Fruit fly (Drosophila melanogaster) whole organism, wandering third instar larva: ENCODE data around the gene Kr-h2.

Source experiments
- Dfd ChIP-seq: fragments of >200 bp; optimal IDR thresholded peaks from 2 replicates; lab custom pipeline; 2017; ENCODE audit warnings: missing biosample characterization, missing genetic modification characterization
- N ChIP-seq: fragments of >200 bp; optimal IDR thresholded peaks from 2 replicates; lab custom pipeline; 2018; ENCODE audit warnings: missing biosample characterization, missing external identifiers, missing genetic modification characterization
- Rel ChIP-seq, 2 experiments: fragments of 200-800 bp; sonication (Bioruptor generic) in 1 of 2; optimal IDR thresholded peaks; 2 replicates in 1 of 2; 3 replicates in 1 of 2; lab custom pipeline; 2016 to 2019; ENCODE audit warnings: mild to moderate bottlenecking in 2 of 2, missing biosample characterization in 2 of 2, missing genetic modification characterization in 2 of 2, moderate library complexity in 1 of 2
- br ChIP-seq: fragments of 200-800 bp; sonication (Bioruptor generic); optimal IDR thresholded peaks from 2 replicates; lab custom pipeline; 2016; ENCODE audit warnings: missing biosample characterization, missing genetic modification characterization
- dsf ChIP-seq: sonication (Bioruptor generic); optimal IDR thresholded peaks from 2 replicates; lab custom pipeline; 2016; ENCODE audit warnings: missing biosample characterization, missing genetic modification characterization, borderline replicate concordance
- lola ChIP-seq: fragments of >200 bp; optimal IDR thresholded peaks from 2 replicates; lab custom pipeline; 2017; ENCODE audit warnings: missing biosample characterization, missing genetic modification characterization
- pan ChIP-seq: fragments of >200 bp; optimal IDR thresholded peaks from 2 replicates; lab custom pipeline; 2017
- sage ChIP-seq: fragments of 200-800 bp; sonication (Bioruptor generic); optimal IDR thresholded peaks from 2 replicates; lab custom pipeline; 2016; ENCODE audit warnings: missing biosample characterization, mild to moderate bottlenecking, missing genetic modification characterization
- tai ChIP-seq: sonication (Bioruptor generic); optimal IDR thresholded peaks from 2 replicates; lab custom pipeline; 2016; ENCODE audit warnings: missing biosample characterization, missing genetic modification characterization

dm6 chr2L:6065823-6066222 lies 5.0 kb upstream of the Kr-h2 start, which contains the start of the genes Fbw5 and CG9147:
- TF ChIP-seq pan (lab: Kevin White, UChicago) (no peak), dsf (GFP tag; lab: Kevin White, UChicago) (peak; percentile 97), N (GFP tag; lab: Kevin White, UChicago) (no peak), br (GFP tag; lab: Kevin White, UChicago) (peak; percentile 100), Dfd (GFP tag; lab: Kevin White, UChicago) (no peak), tai (GFP tag; lab: Kevin White, UChicago) (no peak), sage (GFP tag; lab: Kevin White, UChicago) (peak; percentile 99), Rel (GFP tag; optimal IDR thresholded peaks at IDR 0.05; lab: Kevin White, UChicago) (peak; percentile 99), Rel (tag; optimal IDR thresholded peaks at IDR 0.05; lab: Kevin White, UChicago) (peak; percentile 94), lola (GFP tag; lab: Kevin White, UChicago) (no peak)
